Worm (Caenorhabditis elegans) whole organism, young adult: Measurements from ENCODE around the gene nck-1.

ENCODE experiments used
- B0336.3 ChIP-seq: fragments of 200-800 bp; sonication (Bioruptor generic); IDR thresholded peaks from 2 replicates; pipeline ENCODE4 v1.3.6; 2022; ENCODE audit warnings: missing genetic modification characterization, missing compliant biosample characterization
- C06A6.2 ChIP-seq: fragments of 200-800 bp; sonication (Bioruptor generic); conservative IDR thresholded peaks from 2 replicates; pipeline ENCODE4 v1.3.6; 2022; ENCODE audit warnings: missing genetic modification characterization, missing compliant biosample characterization
- C17E4.6 ChIP-seq: fragments of 200-800 bp; sonication (Bioruptor generic); IDR thresholded peaks from 2 replicates; pipeline ENCODE4 v1.3.6; 2022; ENCODE audit warnings: missing genetic modification reagents, missing genetic modification characterization, missing compliant biosample characterization
- D2030.7 ChIP-seq: fragments of 200-800 bp; sonication (Bioruptor generic); IDR thresholded peaks from 2 replicates; pipeline ENCODE4 v1.3.6; 2022; ENCODE audit warnings: missing genetic modification reagents, missing genetic modification characterization, missing compliant biosample characterization
- F22D6.2 ChIP-seq: sonication (generic microtip); optimal IDR thresholded peaks from 2 replicates; lab custom pipeline; 2016; ENCODE audit warnings: mild to moderate bottlenecking, missing genetic modification characterization, missing compliant biosample characterization
- F39B2.1 ChIP-seq: fragments of 200-800 bp; sonication (Bioruptor generic); IDR thresholded peaks from 2 replicates; pipeline ENCODE4 v1.3.6; 2022; ENCODE audit warnings: missing genetic modification reagents, missing genetic modification characterization, missing compliant biosample characterization
- K11D2.4 ChIP-seq: fragments of 200-800 bp; sonication (Bioruptor generic); IDR thresholded peaks from 2 replicates; pipeline ENCODE4 v1.3.6; 2022; ENCODE audit warnings: missing genetic modification reagents, missing genetic modification characterization, missing compliant biosample characterization
- T07F8.4 ChIP-seq: sonication (generic microtip); optimal IDR thresholded peaks from 2 replicates; lab custom pipeline; 2016; ENCODE audit warnings: mild to moderate bottlenecking, missing genetic modification characterization, moderate library complexity, missing compliant biosample characterization
- T26A5.8 ChIP-seq: sonication (generic microtip); optimal IDR thresholded peaks from 2 replicates; lab custom pipeline; 2016; ENCODE audit warnings: missing genetic modification characterization, missing compliant biosample characterization
- Y53G8AR.9 ChIP-seq: fragments of 200-800 bp; sonication (Bioruptor generic); conservative IDR thresholded peaks from 2 replicates; pipeline ENCODE4 v1.3.6; 2022; ENCODE audit warnings: missing genetic modification reagents, missing genetic modification characterization, missing compliant biosample characterization
- Y67H2A.10 ChIP-seq: fragments of 200-800 bp; sonication (Bioruptor generic); conservative IDR thresholded peaks from 2 replicates; pipeline ENCODE4 v1.3.6; 2022; ENCODE audit warnings: missing genetic modification reagents, missing genetic modification characterization, missing compliant biosample characterization
- Y95B8A.8 ChIP-seq: fragments of 200-800 bp; sonication (Bioruptor generic); IDR thresholded peaks from 2 replicates; pipeline ENCODE4 v1.3.6; 2022; ENCODE audit warnings: missing genetic modification reagents, missing genetic modification characterization, missing compliant biosample characterization
- aptf-3 ChIP-seq: fragments of 200-800 bp; sonication (Bioruptor generic); IDR thresholded peaks from 2 replicates; pipeline ENCODE4 v1.3.6; 2022; ENCODE audit warnings: missing genetic modification characterization, missing compliant biosample characterization
- atf-7 ChIP-seq: sonication (generic microtip); optimal IDR thresholded peaks from 2 replicates; lab custom pipeline; 2017; ENCODE audit warnings: mild to moderate bottlenecking, missing genetic modification characterization, missing compliant biosample characterization
- attf-3 ChIP-seq: fragments of 200-800 bp; sonication (Bioruptor generic); conservative IDR thresholded peaks from 2 replicates; pipeline ENCODE4 v1.3.6; 2022; ENCODE audit warnings: missing genetic modification reagents, missing genetic modification characterization, missing compliant biosample characterization
- attf-6 ChIP-seq: fragments of 200-800 bp; sonication (Bioruptor generic); IDR thresholded peaks from 2 replicates; pipeline ENCODE4 v1.3.6; 2022; ENCODE audit warnings: missing genetic modification reagents, missing genetic modification characterization, missing compliant biosample characterization
- ceh-100 ChIP-seq: fragments of 200-800 bp; sonication (Bioruptor generic); IDR thresholded peaks from 2 replicates; pipeline ENCODE4 v1.3.6; 2022; ENCODE audit warnings: missing genetic modification reagents, missing genetic modification characterization, missing compliant biosample characterization
- ceh-79 ChIP-seq: sonication (generic microtip); optimal IDR thresholded peaks from 2 replicates; lab custom pipeline; 2017; ENCODE audit warnings: mild to moderate bottlenecking, missing genetic modification characterization, missing compliant biosample characterization
- chd-7 ChIP-seq: sonication (generic microtip); optimal IDR thresholded peaks from 2 replicates; lab custom pipeline; 2016; ENCODE audit warnings: mild to moderate bottlenecking, missing genetic modification characterization, moderate library complexity, missing compliant biosample characterization
- dpff-1 ChIP-seq: sonication (generic microtip); optimal IDR thresholded peaks from 2 replicates; lab custom pipeline; 2017; ENCODE audit warnings: mild to moderate bottlenecking, missing genetic modification characterization, missing compliant biosample characterization
- egl-44 ChIP-seq: fragments of 200-800 bp; sonication (Bioruptor generic); IDR thresholded peaks from 2 replicates; pipeline ENCODE4 v1.3.6; 2022; ENCODE audit warnings: missing genetic modification reagents, missing genetic modification characterization, missing compliant biosample characterization
- egrh-3 ChIP-seq: fragments of 200-800 bp; sonication (Bioruptor generic); IDR thresholded peaks from 2 replicates; pipeline ENCODE4 v1.3.6; 2022; ENCODE audit warnings: missing genetic modification reagents, missing genetic modification characterization, missing compliant biosample characterization
- ekl-4 ChIP-seq: fragments of 200-800 bp; sonication (Bioruptor generic); IDR thresholded peaks from 2 replicates; pipeline ENCODE4 v1.3.6; 2022; ENCODE audit warnings: missing genetic modification reagents, missing genetic modification characterization, missing compliant biosample characterization
- him-1 ChIP-seq: sonication (generic microtip); optimal IDR thresholded peaks from 2 replicates; lab custom pipeline; 2016; ENCODE audit warnings: missing genotype, missing genetic modification reagents, missing genetic modification characterization, missing compliant biosample characterization
- hlh-12 ChIP-seq: sonication (generic microtip); optimal IDR thresholded peaks from 2 replicates; lab custom pipeline; 2016; ENCODE audit warnings: missing genetic modification characterization, missing compliant biosample characterization
- hlh-26 ChIP-seq: fragments of 200-800 bp; sonication (Bioruptor generic); conservative IDR thresholded peaks from 2 replicates; pipeline ENCODE4 v1.3.6; 2022; ENCODE audit warnings: missing genetic modification reagents, missing genetic modification characterization, missing compliant biosample characterization
- hmg-1.2 ChIP-seq: fragments of 200-800 bp; sonication (Bioruptor generic); IDR thresholded peaks from 2 replicates; pipeline ENCODE4 v1.3.6; 2022; ENCODE audit warnings: missing genetic modification reagents, missing genetic modification characterization, missing compliant biosample characterization
- hmg-20 ChIP-seq: fragments of 200-800 bp; sonication (Bioruptor generic); IDR thresholded peaks from 2 replicates; pipeline ENCODE4 v1.3.6; 2022; ENCODE audit warnings: missing genetic modification reagents, missing genetic modification characterization, missing compliant biosample characterization
- hrde-1 ChIP-seq: sonication (generic microtip); optimal IDR thresholded peaks from 2 replicates; lab custom pipeline; 2016; ENCODE audit warnings: missing genetic modification characterization, mild to moderate bottlenecking, missing compliant biosample characterization, moderate library complexity, missing genotype, missing genetic modification reagents, borderline replicate concordance
- lag-1 ChIP-seq: fragments of 200-800 bp; sonication (Bioruptor generic); IDR thresholded peaks from 2 replicates; pipeline ENCODE4 v1.3.6; 2022; ENCODE audit warnings: missing genetic modification reagents, missing genetic modification characterization, missing compliant biosample characterization
- let-607 ChIP-seq, 2 experiments: fragments of 200-800 bp in 1 of 2; sonication (Bioruptor generic) in 1 of 2; sonication (generic microtip) in 1 of 2; optimal IDR thresholded peaks; 2 replicates each; lab custom pipeline; 2016 to 2018; ENCODE audit warnings: mild to moderate bottlenecking in 2 of 2, missing compliant biosample characterization in 2 of 2, missing genetic modification characterization in 2 of 2, moderate library complexity in 2 of 2, missing genotype in 1 of 2
- lin-35 ChIP-seq, 3 experiments: fragments of 150-350 bp in 2 of 3; sonication (generic microtip) in 1 of 3; optimal IDR thresholded peaks; 2 replicates each; lab custom pipeline; 2014 to 2018; ENCODE audit warnings: missing biosample characterization in 3 of 3, missing genetic modification characterization in 3 of 3, missing genetic modification reagents in 3 of 3
- madf-8 ChIP-seq: fragments of 200-800 bp; sonication (Bioruptor generic); conservative IDR thresholded peaks from 2 replicates; pipeline ENCODE4 v1.3.6; 2022; ENCODE audit warnings: missing genetic modification reagents, missing genetic modification characterization, missing compliant biosample characterization
- mcd-1 ChIP-seq: fragments of 200-800 bp; sonication (Bioruptor generic); IDR thresholded peaks from 2 replicates; pipeline ENCODE4 v1.3.6; 2022; ENCODE audit warnings: missing genetic modification reagents, missing genetic modification characterization, missing compliant biosample characterization
- mel-28 ChIP-seq: sonication (generic microtip); optimal IDR thresholded peaks from 2 replicates; lab custom pipeline; 2016; ENCODE audit warnings: borderline replicate concordance, mild to moderate bottlenecking, missing genetic modification characterization, missing compliant biosample characterization
- mes-4 ChIP-seq: sonication (generic microtip); optimal IDR thresholded peaks from 2 replicates; lab custom pipeline; 2016; ENCODE audit warnings: missing genotype, missing genetic modification characterization, missing compliant biosample characterization
- nfyb-1 ChIP-seq: fragments of 200-800 bp; sonication (Bioruptor generic); IDR thresholded peaks from 2 replicates; pipeline ENCODE4 v1.3.6; 2022; ENCODE audit warnings: missing genetic modification reagents, missing genetic modification characterization, missing compliant biosample characterization
- nhr-27 ChIP-seq: fragments of 200-800 bp; sonication (Bioruptor generic); optimal IDR thresholded peaks from 2 replicates; lab custom pipeline; 2018; ENCODE audit warnings: mild to moderate bottlenecking, missing genetic modification characterization, moderate library complexity, missing compliant biosample characterization
- nhr-80 ChIP-seq: sonication (generic microtip); optimal IDR thresholded peaks from 2 replicates; lab custom pipeline; 2016; ENCODE audit warnings: missing genetic modification characterization, missing compliant biosample characterization
- pha-4 ChIP-seq: fragments of 150-350 bp; sonication (generic microtip); optimal IDR thresholded peaks from 2 replicates; lab custom pipeline; 2014; ENCODE audit warnings: missing biosample characterization, missing genetic modification reagents, missing genetic modification characterization
- sdz-38 ChIP-seq: sonication (generic microtip); optimal IDR thresholded peaks from 2 replicates; lab custom pipeline; 2016; ENCODE audit warnings: missing genotype, missing genetic modification characterization, missing compliant biosample characterization
- snpc-1.1 ChIP-seq: sonication (generic microtip); optimal IDR thresholded peaks from 2 replicates; lab custom pipeline; 2017; ENCODE audit warnings: missing genetic modification characterization, mild to moderate bottlenecking, missing compliant biosample characterization, antibody characterized with exemption, moderate library complexity, missing genotype, missing genetic modification reagents; ENCODE audit not compliant: insufficient read depth
- snpc-1.3 ChIP-seq: sonication (generic microtip); optimal IDR thresholded peaks from 2 replicates; lab custom pipeline; 2017; ENCODE audit warnings: missing genetic modification characterization, mild to moderate bottlenecking, missing compliant biosample characterization, antibody characterized with exemption, moderate library complexity, missing genotype, missing genetic modification reagents; ENCODE audit not compliant: insufficient read depth
- unc-62 ChIP-seq: fragments of 150-350 bp; optimal IDR thresholded peaks from 2 replicates; lab custom pipeline; 2014; ENCODE audit warnings: missing biosample characterization, missing genetic modification reagents, missing genetic modification characterization
- xnd-1 ChIP-seq: sonication (generic microtip); optimal IDR thresholded peaks from 2 replicates; lab custom pipeline; 2016; ENCODE audit warnings: missing genotype, missing genetic modification reagents, missing genetic modification characterization, missing compliant biosample characterization
- zim-3 ChIP-seq: sonication (generic microtip); optimal IDR thresholded peaks from 2 replicates; lab custom pipeline; 2017; ENCODE audit warnings: mild to moderate bottlenecking, missing genetic modification characterization, moderate library complexity, missing compliant biosample characterization
- ztf-6 ChIP-seq: fragments of 200-800 bp; sonication (Bioruptor generic); IDR thresholded peaks from 2 replicates; pipeline ENCODE4 v1.3.6; 2022; ENCODE audit warnings: missing genetic modification reagents, missing genetic modification characterization, missing compliant biosample characterization

nck-1 gene

ce11 chrX:4145051-4145826 is 8.0 kb downstream of the nck-1 start:
- peak; percentile 81 for TF ChIP-seq K11D2.4 (GFP tag; lab: Robert Waterston, UW)
- TF ChIP-seq let-607 (tag; optimal IDR thresholded peaks at IDR 0.05; lab: Kevin White, UChicago), result no peak
- no peak for TF ChIP-seq dpff-1 (tag; lab: Kevin White, UChicago)
- TF ChIP-seq F39B2.1, result no peak
- TF ChIP-seq chd-7 (tag; lab: Kevin White, UChicago), result peak; percentile 68
- TF ChIP-seq D2030.7 (GFP tag; lab: Robert Waterston, UW), result no peak
- no peak for TF ChIP-seq T07F8.4 (tag; lab: Kevin White, UChicago)
- peak; percentile 57 for TF ChIP-seq atf-7
- TF ChIP-seq aptf-3, result 0 out of 2 replicates have a peak, but pooled peaks have one; percentile 13
- no peak for TF ChIP-seq mel-28 (tag; lab: Kevin White, UChicago)
- no peak for TF ChIP-seq T26A5.8 (tag; lab: Kevin White, UChicago)
- TF ChIP-seq nfyb-1 (GFP tag; lab: Robert Waterston, UW), result peak; percentile 51
- TF ChIP-seq Y53G8AR.9, result no peak
- TF ChIP-seq mes-4, result no peak
- TF ChIP-seq madf-8 (GFP tag; lab: Robert Waterston, UW), result 0 out of 2 replicates have a peak, but pooled peaks have one; percentile 3
- TF ChIP-seq hlh-26 (GFP tag; lab: Robert Waterston, UW), result no peak
- peak; percentile 67 for TF ChIP-seq mcd-1 (GFP tag; lab: Robert Waterston, UW)
- TF ChIP-seq egl-44 (GFP tag; lab: Robert Waterston, UW), result 0 out of 2 replicates have a peak, but pooled peaks have one; percentile 53
- TF ChIP-seq F22D6.2 (tag; lab: Kevin White, UChicago), result peak; percentile 54
- no peak for TF ChIP-seq nhr-27 (tag; lab: Kevin White, UChicago)
- TF ChIP-seq ceh-100, result no peak
- TF ChIP-seq ztf-6 (GFP tag; lab: Robert Waterston, UW), result 0 out of 2 replicates have a peak, but pooled peaks have one; percentile 12
- no peak; the same call in 1 of the 2 replicates for TF ChIP-seq attf-6 (GFP tag; lab: Robert Waterston, UW)
- no peak for TF ChIP-seq lin-35 (GFP tag; optimal IDR thresholded peaks at IDR 0.05; lab: Kevin White, UChicago)
- no peak for TF ChIP-seq unc-62 (GFP tag; lab: Kevin White, UChicago)
- TF ChIP-seq sdz-38, result no peak
- no peak for TF ChIP-seq pha-4
- no peak for TF ChIP-seq B0336.3 (GFP tag; lab: Robert Waterston, UW)
- peak; percentile 26; the same call in 1 of the 2 replicates for TF ChIP-seq hmg-1.2
- peak; percentile 83 for TF ChIP-seq nhr-80 (tag; lab: Kevin White, UChicago)
- TF ChIP-seq him-1 (tag; lab: Kevin White, UChicago), result no peak
- TF ChIP-seq hlh-12 (tag; lab: Kevin White, UChicago), result no peak
- TF ChIP-seq ekl-4 (GFP tag; lab: Robert Waterston, UW), result 0 out of 2 replicates have a peak, but pooled peaks have one; percentile 9
- no peak for TF ChIP-seq lag-1 (GFP tag; lab: Robert Waterston, UW)
- TF ChIP-seq C17E4.6 (GFP tag; lab: Robert Waterston, UW), result no peak
- TF ChIP-seq egrh-3 (GFP tag; lab: Robert Waterston, UW), result no peak
- TF ChIP-seq zim-3 (tag; lab: Kevin White, UChicago), result no peak
- peak; percentile 58 for TF ChIP-seq C06A6.2 (GFP tag; lab: Robert Waterston, UW)
- TF ChIP-seq Y67H2A.10 (GFP tag; lab: Robert Waterston, UW), result no peak
- no peak for TF ChIP-seq attf-3
- no peak for TF ChIP-seq hrde-1 (tag; lab: Kevin White, UChicago)
- 0 out of 2 replicates have a peak, but pooled peaks have one; percentile 14 for TF ChIP-seq Y95B8A.8 (GFP tag; lab: Robert Waterston, UW)
- no peak for TF ChIP-seq snpc-1.3
- no peak for TF ChIP-seq snpc-1.1 (tag; lab: Kevin White, UChicago)
- TF ChIP-seq ceh-79 (tag; lab: Kevin White, UChicago), result no peak
- TF ChIP-seq hmg-20 (GFP tag; lab: Robert Waterston, UW), result no peak
- no peak for TF ChIP-seq xnd-1 (tag; lab: Kevin White, UChicago)
